Worm (Caenorhabditis elegans) whole organism, mixed stage, embryonic: ENCODE measurements around the gene egl-10.

Source experiments
- M03D4.4 ChIP-seq: sonication (generic microtip); optimal IDR thresholded peaks from 2 replicates; lab custom pipeline; 2017; ENCODE audit warnings: mild to moderate bottlenecking, missing genetic modification characterization, missing compliant biosample characterization
- bed-3 ChIP-seq: fragments of 200-800 bp; sonication (Bioruptor generic); optimal IDR thresholded peaks from 3 replicates; lab custom pipeline; 2018; ENCODE audit warnings: mild to moderate bottlenecking, missing genetic modification characterization, moderate library complexity, missing compliant biosample characterization
- blmp-1 ChIP-seq: fragments of 150-350 bp; optimal IDR thresholded peaks from 2 replicates; lab custom pipeline; 2014; ENCODE audit warnings: missing biosample characterization, missing genetic modification characterization
- ceh-39 ChIP-seq: fragments of 150-350 bp; optimal IDR thresholded peaks from 2 replicates; lab custom pipeline; 2014; ENCODE audit warnings: missing biosample characterization, missing genetic modification characterization
- ceh-43 ChIP-seq: fragments of 200-800 bp; sonication (Bioruptor generic); optimal IDR thresholded peaks from 2 replicates; lab custom pipeline; 2018; ENCODE audit warnings: mild to moderate bottlenecking, missing genetic modification characterization, moderate library complexity, missing compliant biosample characterization
- ceh-83 ChIP-seq: fragments of 200-800 bp; sonication (Bioruptor generic); optimal IDR thresholded peaks from 2 replicates; lab custom pipeline; 2018; ENCODE audit warnings: mild to moderate bottlenecking, missing genetic modification characterization, missing compliant biosample characterization
- ces-1 ChIP-seq: fragments of 150-350 bp; optimal IDR thresholded peaks from 2 replicates; lab custom pipeline; 2014; ENCODE audit warnings: missing biosample characterization, missing genetic modification reagents, missing genetic modification characterization
- cnd-1 ChIP-seq: fragments of 200-800 bp; sonication (Bioruptor generic); optimal IDR thresholded peaks from 2 replicates; lab custom pipeline; 2018; ENCODE audit warnings: mild to moderate bottlenecking, missing genetic modification characterization, missing compliant biosample characterization
- drap-1 ChIP-seq: fragments of 200-800 bp; sonication (Bioruptor generic); optimal IDR thresholded peaks from 3 replicates; lab custom pipeline; 2018; ENCODE audit warnings: mild to moderate bottlenecking, missing genetic modification characterization, missing compliant biosample characterization
- elt-1 ChIP-seq: sonication (generic microtip); optimal IDR thresholded peaks from 2 replicates; lab custom pipeline; 2017; ENCODE audit warnings: missing genetic modification characterization, mild to moderate bottlenecking, missing compliant biosample characterization, antibody characterized with exemption, moderate library complexity, borderline replicate concordance; ENCODE audit not compliant: insufficient read depth
- elt-3 ChIP-seq: fragments of 150-350 bp; optimal IDR thresholded peaks from 2 replicates; lab custom pipeline; 2014; ENCODE audit warnings: missing biosample characterization, missing genetic modification characterization
- flh-1 ChIP-seq: fragments of 200-800 bp; sonication (Bioruptor generic); optimal IDR thresholded peaks from 2 replicates; lab custom pipeline; 2018; ENCODE audit warnings: mild to moderate bottlenecking, missing genetic modification characterization, moderate library complexity, missing compliant biosample characterization
- ham-2 ChIP-seq: fragments of 200-800 bp; sonication (Bioruptor generic); optimal IDR thresholded peaks from 2 replicates; lab custom pipeline; 2018; ENCODE audit warnings: mild to moderate bottlenecking, missing genetic modification characterization, missing compliant biosample characterization
- hlh-1 ChIP-seq: fragments of 150-350 bp; optimal IDR thresholded peaks from 2 replicates; lab custom pipeline; 2014; ENCODE audit warnings: missing biosample characterization, missing genetic modification reagents, missing genetic modification characterization
- lin-13 ChIP-seq: fragments of 150-350 bp; optimal IDR thresholded peaks from 2 replicates; lab custom pipeline; 2014; ENCODE audit warnings: missing biosample characterization, missing genetic modification characterization
- lin-32 ChIP-seq: fragments of 200-800 bp; sonication (Bioruptor generic); optimal IDR thresholded peaks from 2 replicates; lab custom pipeline; 2018; ENCODE audit warnings: mild to moderate bottlenecking, missing genetic modification characterization, missing compliant biosample characterization
- lsy-2 ChIP-seq: fragments of 150-350 bp; optimal IDR thresholded peaks from 2 replicates; lab custom pipeline; 2014; ENCODE audit warnings: missing biosample characterization, missing genetic modification characterization
- mab-5 ChIP-seq: fragments of 150-350 bp; optimal IDR thresholded peaks from 2 replicates; lab custom pipeline; 2014; ENCODE audit warnings: missing biosample characterization, missing genetic modification characterization
- mep-1 ChIP-seq: fragments of 150-350 bp; optimal IDR thresholded peaks from 2 replicates; lab custom pipeline; 2017; ENCODE audit warnings: missing biosample characterization, missing genetic modification reagents, missing genetic modification characterization, inconsistent platforms
- mls-2 ChIP-seq: sonication (generic microtip); optimal IDR thresholded peaks from 2 replicates; lab custom pipeline; 2016; ENCODE audit warnings: mild to moderate bottlenecking, missing genetic modification characterization, moderate library complexity, missing compliant biosample characterization
- nhr-12 ChIP-seq: fragments of 150-350 bp; optimal IDR thresholded peaks from 2 replicates; lab custom pipeline; 2014; ENCODE audit warnings: missing biosample characterization, missing genetic modification characterization
- nhr-2 ChIP-seq: fragments of 150-350 bp; optimal IDR thresholded peaks from 2 replicates; lab custom pipeline; 2014; ENCODE audit warnings: missing biosample characterization, missing genetic modification characterization
- nhr-237 ChIP-seq: fragments of 150-350 bp; optimal IDR thresholded peaks from 2 replicates; lab custom pipeline; 2014; ENCODE audit warnings: missing biosample characterization, missing genetic modification characterization
- nhr-28 ChIP-seq: fragments of 150-350 bp; optimal IDR thresholded peaks from 2 replicates; lab custom pipeline; 2014; ENCODE audit warnings: missing biosample characterization, missing genetic modification characterization
- pha-4 ChIP-seq: fragments of 150-350 bp; optimal IDR thresholded peaks from 2 replicates; lab custom pipeline; 2018; ENCODE audit warnings: missing biosample characterization, missing genetic modification reagents, missing genetic modification characterization
- sem-2 ChIP-seq: fragments of 200-800 bp; sonication (Bioruptor generic); optimal IDR thresholded peaks from 2 replicates; lab custom pipeline; 2018; ENCODE audit warnings: mild to moderate bottlenecking, missing genetic modification characterization, missing compliant biosample characterization
- sptf-1 ChIP-seq: sonication (generic microtip); optimal IDR thresholded peaks from 2 replicates; lab custom pipeline; 2017; ENCODE audit warnings: mild to moderate bottlenecking, missing genetic modification characterization, moderate library complexity, missing compliant biosample characterization
- tbx-8 ChIP-seq: fragments of 200-800 bp; sonication (Bioruptor generic); optimal IDR thresholded peaks from 2 replicates; lab custom pipeline; 2018; ENCODE audit warnings: mild to moderate bottlenecking, missing genetic modification characterization, moderate library complexity, missing compliant biosample characterization
- unc-120 ChIP-seq: sonication (generic microtip); optimal IDR thresholded peaks from 2 replicates; lab custom pipeline; 2017; ENCODE audit warnings: missing genetic modification characterization, missing compliant biosample characterization; ENCODE audit not compliant: poor library complexity, severe bottlenecking
- unc-39 ChIP-seq: fragments of 150-350 bp; optimal IDR thresholded peaks from 2 replicates; lab custom pipeline; 2014; ENCODE audit warnings: missing biosample characterization, missing genetic modification characterization
- unc-62 ChIP-seq: fragments of 150-350 bp; optimal IDR thresholded peaks from 2 replicates; lab custom pipeline; 2014; ENCODE audit warnings: missing biosample characterization, missing genetic modification reagents, missing genetic modification characterization
- zip-8 ChIP-seq: fragments of 150-350 bp; optimal IDR thresholded peaks from 2 replicates; lab custom pipeline; 2014; ENCODE audit warnings: missing biosample characterization, missing genetic modification characterization
- ztf-11 ChIP-seq: fragments of 150-350 bp; optimal IDR thresholded peaks from 2 replicates; lab custom pipeline; 2014; ENCODE audit warnings: missing biosample characterization, missing genetic modification characterization

Gene egl-10

DNA sequence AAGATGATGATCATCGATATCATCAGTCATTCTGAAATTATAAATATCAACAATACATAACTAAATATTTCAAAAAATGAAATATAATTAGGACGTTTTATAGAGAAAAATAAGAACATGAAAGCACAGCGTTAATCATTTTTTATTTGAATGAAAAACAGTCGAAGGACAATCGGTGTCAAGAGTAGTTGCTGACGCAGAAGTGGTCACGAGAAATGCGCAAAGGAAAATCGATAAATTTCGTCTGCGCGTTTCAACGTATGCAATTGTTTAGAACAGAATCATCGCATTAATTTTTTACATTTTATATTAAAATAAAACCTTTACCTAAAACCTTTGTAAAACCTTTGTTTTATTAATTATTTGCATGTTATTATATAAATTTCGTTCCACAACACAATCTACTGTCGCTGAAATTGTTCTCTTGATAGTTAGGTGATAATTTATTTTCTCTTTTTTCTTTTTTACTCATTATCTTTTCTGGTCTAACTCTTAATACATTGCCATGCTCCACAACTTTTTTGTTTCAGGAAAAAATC, 35.0 kb upstream of the egl-10 start, which contains the start of the genes W04D2.4 and rbm-25:
W04D2.4 (minus strand) TSS at position 31 of the 539 bp plus-strand sequence.
rbm-25 (plus strand) TSS at position 489 of the 539 bp plus-strand sequence.
- TF ChIP-seq hlh-1 (tag; lab: Kevin White, UChicago) = no peak
- no peak for TF ChIP-seq M03D4.4 (tag; lab: Kevin White, UChicago)
- no peak for TF ChIP-seq mab-5 (tag; lab: Kevin White, UChicago)
- TF ChIP-seq unc-120 (tag; lab: Kevin White, UChicago) = no peak
- TF ChIP-seq lsy-2 (tag; lab: Kevin White, UChicago) = peak; percentile 60
- TF ChIP-seq drap-1 (GFP tag; lab: Kevin White, UChicago) = no peak
- TF ChIP-seq ham-2 = no peak
- TF ChIP-seq pha-4 (tag; lab: Kevin White, UChicago) = peak; percentile 70
- no peak for TF ChIP-seq mls-2 (tag; lab: Kevin White, UChicago)
- peak; percentile 12 for TF ChIP-seq lin-13
- peak; percentile 70 for TF ChIP-seq mep-1 (tag; lab: Kevin White, UChicago)
- TF ChIP-seq lin-32 (GFP tag; lab: Kevin White, UChicago) = no peak
- no peak for TF ChIP-seq blmp-1 (tag; lab: Kevin White, UChicago)
- TF ChIP-seq nhr-28 = no peak
- peak; percentile 58 for TF ChIP-seq ces-1
- TF ChIP-seq ceh-39 = peak; percentile 77
- no peak for TF ChIP-seq nhr-12 (tag; lab: Kevin White, UChicago)
- peak; percentile 49 for TF ChIP-seq nhr-237 (tag; lab: Kevin White, UChicago)
- no peak for TF ChIP-seq sptf-1
- TF ChIP-seq unc-62 = no peak
- TF ChIP-seq bed-3 = no peak
- TF ChIP-seq nhr-2 (tag; lab: Kevin White, UChicago) = peak; percentile 11

DNA sequence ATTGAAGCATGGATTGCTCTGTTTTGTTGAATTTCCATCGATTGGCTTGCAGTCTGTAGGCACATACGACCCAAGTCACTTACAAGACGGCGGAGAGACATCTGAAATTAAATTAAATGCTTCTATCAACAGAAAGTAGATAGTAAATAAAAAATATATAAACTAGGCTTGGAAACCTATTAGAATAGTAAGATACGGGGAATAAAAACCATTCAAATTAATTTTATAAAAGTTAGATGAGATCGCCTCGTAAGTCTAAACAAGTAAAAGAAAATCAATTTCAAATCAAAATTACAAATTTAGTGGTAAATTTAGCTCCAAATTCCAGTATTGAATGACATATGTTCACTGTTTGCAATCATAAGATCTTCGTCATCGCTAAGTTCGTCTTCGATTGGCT, 31.7 kb upstream of the egl-10 start, which contains the start of gene mrps-11:
mrps-11 (minus strand) TSS at position 101 of the 400 bp plus-strand sequence.
- TF ChIP-seq blmp-1 (tag; lab: Kevin White, UChicago) (no peak), ces-1 (no peak), sem-2 (GFP tag; lab: Kevin White, UChicago) (no peak), ztf-11 (tag; lab: Kevin White, UChicago) (no peak), hlh-1 (tag; lab: Kevin White, UChicago) (no peak), flh-1 (GFP tag; lab: Kevin White, UChicago) (no peak), ceh-39 (no peak), zip-8 (tag; lab: Kevin White, UChicago) (no peak), lsy-2 (tag; lab: Kevin White, UChicago) (no peak), lin-32 (GFP tag; lab: Kevin White, UChicago) (no peak), nhr-237 (tag; lab: Kevin White, UChicago) (no peak), nhr-28 (no peak), drap-1 (GFP tag; lab: Kevin White, UChicago) (no peak), unc-39 (no peak)

DNA sequence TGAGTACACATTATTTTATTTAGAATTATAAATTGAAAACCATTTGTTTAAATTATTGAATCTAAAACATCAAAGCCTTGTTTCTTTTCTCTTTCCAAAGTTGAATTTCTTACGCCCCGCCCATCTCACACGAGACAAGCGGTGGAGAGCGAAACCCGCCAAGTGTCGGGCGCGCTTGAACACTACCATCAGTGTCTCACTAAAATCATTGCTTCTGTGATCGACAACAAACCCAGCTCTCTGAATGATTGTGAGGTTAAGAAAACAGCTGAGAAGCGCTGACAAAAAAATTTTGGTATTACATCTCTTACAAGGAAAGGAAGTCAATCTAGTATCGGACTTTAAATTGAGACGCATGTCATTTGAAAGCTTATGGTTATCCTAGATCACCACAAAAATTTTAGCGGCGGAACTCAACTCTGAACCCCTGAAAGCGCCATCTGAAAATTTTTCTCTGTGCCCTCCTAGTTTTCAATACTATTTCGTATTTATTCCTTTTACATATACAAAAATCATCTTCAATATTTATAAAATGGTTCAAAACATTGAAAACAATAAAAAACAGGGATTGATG, 28.3 kb upstream of the egl-10 start:
- TF ChIP-seq tbx-8 (GFP tag; lab: Kevin White, UChicago) = no peak
- TF ChIP-seq elt-1 (tag; lab: Kevin White, UChicago) = no peak
- no peak for TF ChIP-seq elt-3 (tag; lab: Kevin White, UChicago)
- TF ChIP-seq flh-1 (GFP tag; lab: Kevin White, UChicago) = no peak
- TF ChIP-seq hlh-1 (tag; lab: Kevin White, UChicago) = no peak
- TF ChIP-seq mls-2 (tag; lab: Kevin White, UChicago) = no peak
- no peak for TF ChIP-seq cnd-1
- TF ChIP-seq ceh-39 = no peak
- TF ChIP-seq blmp-1 (tag; lab: Kevin White, UChicago) = no peak
- TF ChIP-seq nhr-12 (tag; lab: Kevin White, UChicago) = no peak
- TF ChIP-seq nhr-237 (tag; lab: Kevin White, UChicago) = no peak
- no peak for TF ChIP-seq ceh-83
- TF ChIP-seq unc-62 = no peak
- TF ChIP-seq, all 35 proteins: peak for 0

DNA sequence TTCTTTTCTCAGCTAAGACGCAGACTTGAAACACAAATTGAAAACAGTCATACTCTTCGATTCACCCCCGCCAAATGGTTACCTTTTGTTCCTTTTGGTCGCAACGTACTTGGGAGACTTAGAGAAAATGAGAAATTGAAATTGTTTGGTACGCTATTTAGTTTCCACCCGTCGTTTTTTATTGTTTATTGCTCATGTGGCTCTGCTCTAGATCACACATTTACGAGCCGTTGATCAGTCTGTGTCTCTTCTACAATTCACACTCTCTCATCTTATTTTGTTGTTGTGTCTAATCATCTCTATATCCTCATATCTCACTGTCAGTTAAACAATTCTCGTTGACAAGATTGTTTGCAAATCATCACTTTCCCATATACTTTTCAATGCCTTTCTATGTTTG, 25.2 kb upstream of the egl-10 start:
- TF ChIP-seq mab-5 (tag; lab: Kevin White, UChicago) (no peak), nhr-237 (tag; lab: Kevin White, UChicago) (no peak), cnd-1 (no peak), ceh-43 (GFP tag; lab: Kevin White, UChicago) (no peak)
